Fruit fly (Drosophila melanogaster): ENCODE data around the gene eyg.

eyg gene

DNA sequence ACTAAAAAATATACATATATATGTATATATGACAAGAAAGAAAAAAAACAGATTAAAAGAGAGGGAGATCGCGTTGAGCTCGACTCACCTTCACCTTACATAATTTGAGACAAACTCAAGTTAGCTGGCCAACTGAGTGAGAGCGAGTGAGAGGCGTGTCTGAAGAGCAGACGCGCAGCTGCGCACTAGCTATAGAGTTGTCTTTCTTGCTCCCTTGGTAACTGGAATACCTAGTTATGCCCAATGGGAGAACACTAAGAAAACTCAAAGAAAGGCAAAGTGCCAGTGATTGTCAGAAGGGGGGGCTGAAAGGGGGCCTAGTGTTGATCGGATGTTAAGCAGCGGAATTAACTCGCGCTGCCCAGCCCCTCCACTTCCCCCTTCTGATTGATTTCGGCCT is 33.4 kb downstream of the eyg start (continued):
- TF ChIP-seq zen2 (GFP tag; IDR thresholded peaks at IDR 0.05; ENCODE audit: partially characterized antibody) (peak; percentile 31; the same call in 1 of the 3 replicates), Nf-YA (GFP tag; IDR thresholded peaks at IDR 0.05) (peak; percentile 98), Elba2 (GFP tag; optimal IDR thresholded peaks at IDR 0.05) (no peak), Dek (tag; optimal IDR thresholded peaks at IDR 0.05) (no peak), vnd (GFP tag; IDR thresholded peaks at IDR 0.05; ENCODE audit: partially characterized antibody) (0 out of 3 replicates have a peak, but pooled peaks have one; percentile 40), nom (GFP tag; optimal IDR thresholded peaks at IDR 0.05) (no peak), CG1832 (GFP tag; optimal IDR thresholded peaks at IDR 0.05) (peak; percentile 95), Oaz (GFP tag; IDR thresholded peaks at IDR 0.05) (no peak), Jarid2 (GFP tag; optimal IDR thresholded peaks at IDR 0.05) (peak; percentile 14), Opbp (GFP tag; IDR thresholded peaks at IDR 0.05; ENCODE audit: partially characterized antibody) (peak; percentile 79; the same call in 2 of the 3 replicates), Lpt (GFP tag; optimal IDR thresholded peaks at IDR 0.05) (no peak), CG11456 (GFP tag; IDR thresholded peaks at IDR 0.05) (no peak), cg (GFP tag; optimal IDR thresholded peaks at IDR 0.05) (peak; percentile 63), twi (tag; optimal IDR thresholded peaks at IDR 0.05) (no peak), inv (GFP tag; IDR thresholded peaks at IDR 0.05; ENCODE audit: partially characterized antibody) (peak; percentile 61; the same call in 1 of the 2 replicates), CG6791 (GFP tag; IDR thresholded peaks at IDR 0.05; ENCODE audit: partially characterized antibody) (peak; percentile 58; the same call in 1 of the 3 replicates), crol (GFP tag; IDR thresholded peaks at IDR 0.05) (peak; percentile 95), Bgb (GFP tag; IDR thresholded peaks at IDR 0.05; ENCODE audit: partially characterized antibody) (peak; percentile 82), sens (GFP tag) (no peak), corto (GFP tag; optimal IDR thresholded peaks at IDR 0.05) (no peak), CG17385 (GFP tag; optimal IDR thresholded peaks at IDR 0.05) (peak; percentile 64), vvl (GFP tag; IDR thresholded peaks at IDR 0.05) (peak; percentile 46; the same call in 1 of the 2 replicates), z (GFP tag; IDR thresholded peaks at IDR 0.05) (peak; percentile 100), CG9215 (GFP tag; IDR thresholded peaks at IDR 0.05) (no peak), amos (GFP tag; IDR thresholded peaks at IDR 0.05; ENCODE audit: partially characterized antibody) (peak; percentile 68; the same call in 1 of the 2 replicates), otp (GFP tag; IDR thresholded peaks at IDR 0.05) (no peak), Pdp1 (GFP tag; optimal IDR thresholded peaks at IDR 0.05) (peak in 1 of 2 experiments; percentile 88), Doc2 (GFP tag; IDR thresholded peaks at IDR 0.05) (no peak), Stat92E (GFP tag; optimal IDR thresholded peaks at IDR 0.05) (no peak), HHEX (GFP tag; optimal IDR thresholded peaks at IDR 0.05) (no peak), prd (optimal IDR thresholded peaks at IDR 0.05) (no peak), prd (GFP tag; IDR thresholded peaks at IDR 0.05) (no peak), toy (GFP tag; IDR thresholded peaks at IDR 0.05) (no peak), sc (optimal IDR thresholded peaks at IDR 0.05) (no peak), sc (GFP tag; optimal IDR thresholded peaks at IDR 0.05) (no peak), bbx (GFP tag; IDR thresholded peaks at IDR 0.05; ENCODE audit: partially characterized antibody) (peak; percentile 80), stc (GFP tag; IDR thresholded peaks at IDR 0.05) (0 out of 2 replicates have a peak, but pooled peaks have one; percentile 17), CG42726 (GFP tag; IDR thresholded peaks at IDR 0.05; ENCODE audit: partially characterized antibody) (peak; percentile 36; the same call in 1 of the 2 replicates), CG6254 (GFP tag; optimal IDR thresholded peaks at IDR 0.05) (no peak)

DNA sequence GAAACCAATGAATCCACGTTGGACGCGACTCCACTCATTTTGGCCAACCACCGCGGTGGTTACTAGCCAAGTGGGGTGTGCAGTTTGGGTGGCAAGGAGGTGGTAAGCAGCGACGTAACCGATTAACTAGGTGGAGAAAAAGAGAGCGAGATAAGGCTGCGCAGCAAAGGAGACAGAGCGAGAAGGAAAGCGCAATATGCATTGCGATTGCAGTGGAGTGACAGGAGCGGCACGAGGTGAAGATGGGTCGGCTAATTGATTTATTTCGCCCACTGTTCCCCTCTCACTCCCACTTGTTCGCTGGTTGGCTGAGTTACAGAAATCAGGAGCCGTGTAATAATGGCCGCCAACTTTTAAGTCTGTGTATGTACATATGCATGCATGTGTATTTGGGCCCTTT is 34.1 kb downstream of the eyg start:
- TF ChIP-seq vnd (GFP tag; IDR thresholded peaks at IDR 0.05; ENCODE audit: partially characterized antibody) (0 out of 3 replicates have a peak, but pooled peaks have one; percentile 21), pan (optimal IDR thresholded peaks at IDR 0.05) (no peak), pan (GFP tag; optimal IDR thresholded peaks at IDR 0.05 in 1 of 2, IDR thresholded peaks at IDR 0.05 in 1 of 2) (peak in 1 of 2 experiments; percentile 9), CG12942 (GFP tag; optimal IDR thresholded peaks at IDR 0.05) (no peak), CG17568 (GFP tag; optimal IDR thresholded peaks at IDR 0.05) (no peak), Sox100B (GFP tag; optimal IDR thresholded peaks at IDR 0.05) (no peak), MESR4 (GFP tag; optimal IDR thresholded peaks at IDR 0.05) (no peak), CG1792 (GFP tag; optimal IDR thresholded peaks at IDR 0.05) (no peak), lmd (GFP tag; IDR thresholded peaks at IDR 0.05) (no peak), dmrt99B (tag; optimal IDR thresholded peaks at IDR 0.05) (no peak), stwl (tag; optimal IDR thresholded peaks at IDR 0.05) (no peak), ewg (GFP tag; optimal IDR thresholded peaks at IDR 0.05) (peak; percentile 82), CG7271 (tag; optimal IDR thresholded peaks at IDR 0.05) (no peak), CG11695 (GFP tag; IDR thresholded peaks at IDR 0.05) (no peak)
